Worm (Caenorhabditis elegans) whole organism, L3 larva: ENCODE results near the gene srx-4.

Source experiments
- ceh-28 ChIP-seq: fragments of 150-350 bp; optimal IDR thresholded peaks from 2 replicates; lab custom pipeline; 2014; ENCODE audit warnings: missing biosample characterization, missing genetic modification reagents, missing genetic modification characterization
- ceh-82 ChIP-seq: fragments of 150-350 bp; optimal IDR thresholded peaks from 2 replicates; lab custom pipeline; 2014; ENCODE audit warnings: missing biosample characterization, missing genetic modification characterization
- egl-5 ChIP-seq: fragments of 150-350 bp; optimal IDR thresholded peaks from 2 replicates; lab custom pipeline; 2017; ENCODE audit warnings: missing biosample characterization, missing genetic modification reagents, missing genetic modification characterization, inconsistent platforms
- elt-1 ChIP-seq: fragments of 150-350 bp; optimal IDR thresholded peaks from 2 replicates; lab custom pipeline; 2014; ENCODE audit warnings: missing biosample characterization, missing genetic modification characterization
- elt-2 ChIP-seq: sonication (generic microtip); optimal IDR thresholded peaks from 2 replicates; lab custom pipeline; 2016; ENCODE audit warnings: missing genetic modification reagents, mild to moderate bottlenecking, missing genetic modification characterization, missing compliant biosample characterization
- fos-1 ChIP-seq: fragments of 150-350 bp; optimal IDR thresholded peaks from 2 replicates; lab custom pipeline; 2014; ENCODE audit warnings: missing biosample characterization, missing genetic modification characterization
- lin-39 ChIP-seq: fragments of 150-350 bp; optimal IDR thresholded peaks from 2 replicates; lab custom pipeline; 2018; ENCODE audit warnings: missing biosample characterization, missing genetic modification reagents, missing genetic modification characterization
- nhr-76 ChIP-seq: fragments of 150-350 bp; sonication (generic microtip); optimal IDR thresholded peaks from 5 replicates; lab custom pipeline; 2014; ENCODE audit warnings: missing biosample characterization, missing genetic modification characterization
- pha-4 ChIP-seq: fragments of 150-350 bp; optimal IDR thresholded peaks from 2 replicates; lab custom pipeline; 2014; ENCODE audit warnings: missing biosample characterization, missing genetic modification reagents, missing genetic modification characterization
- skn-1 ChIP-seq: fragments of 150-350 bp; optimal IDR thresholded peaks from 2 replicates; lab custom pipeline; 2014; ENCODE audit warnings: missing biosample characterization, missing genetic modification characterization
- snpc-4 ChIP-seq: fragments of 150-350 bp; optimal IDR thresholded peaks from 2 replicates; lab custom pipeline; 2014; ENCODE audit warnings: missing biosample characterization, missing genetic modification characterization
- unc-62 ChIP-seq: fragments of 150-350 bp; sonication (generic microtip); optimal IDR thresholded peaks from 4 replicates; lab custom pipeline; 2014; ENCODE audit warnings: missing biosample characterization, missing genetic modification reagents, missing genetic modification characterization
- ztf-11 ChIP-seq: fragments of 150-350 bp; optimal IDR thresholded peaks from 2 replicates; lab custom pipeline; 2014; ENCODE audit warnings: missing biosample characterization, missing genetic modification characterization
- ztf-4 ChIP-seq: fragments of 150-350 bp; optimal IDR thresholded peaks from 2 replicates; lab custom pipeline; 2014; ENCODE audit warnings: missing biosample characterization, missing genetic modification characterization

- TF ChIP-seq egl-5 (tag; lab: Kevin White, UChicago) (no peak), lin-39 (tag; lab: Kevin White, UChicago) (no peak), pha-4 (no peak), ztf-4 (tag; lab: Kevin White, UChicago) (no peak), ztf-11 (no peak), unc-62 (GFP tag; lab: Kevin White, UChicago) (no peak), ceh-28 (tag; lab: Kevin White, UChicago) (no peak), elt-2 (tag; lab: Kevin White, UChicago) (no peak), ceh-82 (tag; lab: Kevin White, UChicago) (no peak), nhr-76 (tag; lab: Kevin White, UChicago) (no peak), skn-1 (tag; lab: Kevin White, UChicago) (no peak), fos-1 (tag; lab: Kevin White, UChicago) (no peak), elt-1 (tag; lab: Kevin White, UChicago) (no peak), snpc-4 (tag; lab: Kevin White, UChicago) (no peak)
These were observed 39.6 kb downstream of the srx-4 start, which contains the start of gene srj-5 for ce11 chrV:652940-653339.
